Worm (Caenorhabditis elegans): Measurements from ENCODE around the gene Y50D4A.1.

The Y50D4A.1 gene

DNA sequence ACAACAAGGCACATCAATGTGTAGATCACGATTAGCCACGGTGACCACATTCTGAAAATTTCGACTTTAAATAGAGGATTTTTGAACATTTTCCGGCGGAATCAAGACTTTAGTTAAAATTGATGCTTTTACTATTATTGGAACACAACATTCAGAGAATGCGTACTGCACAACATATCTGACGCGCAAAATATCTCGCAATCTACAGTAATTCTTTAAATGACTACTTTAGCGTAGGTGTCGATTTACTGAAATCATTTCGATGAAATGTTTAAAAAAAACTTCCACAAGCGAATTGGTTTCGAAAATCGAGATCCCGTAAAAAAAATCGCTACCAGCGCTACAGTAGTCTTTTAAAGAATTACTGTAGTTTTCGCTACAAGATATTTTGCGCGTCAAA, 12.8 kb downstream of the Y50D4A.1 start, which contains the start of gene Y50D4A.10:
Gene Y50D4A.10 (minus strand): TSS at position 57 of the 400 bp plus-strand sequence.
- no peak for TF ChIP-seq zag-1 (tag; optimal IDR thresholded peaks at IDR 0.05)
- no peak for TF ChIP-seq efl-1 (optimal IDR thresholded peaks at IDR 0.05)
- peak in 1 of 2 experiments; percentile 92 for TF ChIP-seq efl-1 (GFP tag; optimal IDR thresholded peaks at IDR 0.05 in 1 of 2)

DNA sequence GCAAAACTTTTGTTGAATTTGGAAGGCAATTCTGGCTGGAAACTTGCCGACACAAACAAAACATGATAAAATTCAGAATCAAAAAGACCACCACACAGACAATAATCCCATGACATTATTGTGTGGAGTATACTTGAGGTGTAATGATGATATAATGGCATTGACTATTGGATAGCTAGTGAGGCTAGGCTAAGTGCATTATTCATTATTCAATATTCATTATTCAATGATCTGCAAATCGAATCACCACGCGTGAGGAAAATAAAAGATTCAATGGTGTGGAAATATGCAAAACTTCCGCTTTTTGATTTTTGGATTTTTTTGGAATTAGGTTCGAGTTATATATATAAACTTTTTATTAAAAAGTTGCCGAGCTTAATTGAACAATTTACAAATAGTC, 15.9 kb downstream of the Y50D4A.1 start:
- TF ChIP-seq elt-3 (tag; optimal IDR thresholded peaks at IDR 0.05): no peak
- TF ChIP-seq fkh-10 (GFP tag; optimal IDR thresholded peaks at IDR 0.05): no peak
- TF ChIP-seq nhr-76 (tag; optimal IDR thresholded peaks at IDR 0.05): no peak
- no peak for TF ChIP-seq ceh-8 (GFP tag; optimal IDR thresholded peaks at IDR 0.05)
- no peak for TF ChIP-seq C34B4.2 (tag; optimal IDR thresholded peaks at IDR 0.05)
- TF ChIP-seq nhr-20 (tag; optimal IDR thresholded peaks at IDR 0.05): no peak
- no peak for TF ChIP-seq nhr-237 (tag; optimal IDR thresholded peaks at IDR 0.05)
- TF ChIP-seq zip-4 (GFP tag; optimal IDR thresholded peaks at IDR 0.05): no peak
- no peak for TF ChIP-seq hpl-2 (GFP tag; optimal IDR thresholded peaks at IDR 0.05)
- no peak for TF ChIP-seq swsn-7 (tag; optimal IDR thresholded peaks at IDR 0.05)
- TF ChIP-seq lin-39 (tag; optimal IDR thresholded peaks at IDR 0.05): no peak
- no peak for TF ChIP-seq aha-1 (tag; optimal IDR thresholded peaks at IDR 0.05)
- no peak for TF ChIP-seq ces-1 (GFP tag; optimal IDR thresholded peaks at IDR 0.05)
- TF ChIP-seq nhr-11 (tag; optimal IDR thresholded peaks at IDR 0.05): no peak
- TF ChIP-seq elt-2 (tag; optimal IDR thresholded peaks at IDR 0.05): no peak
- TF ChIP-seq lsy-2 (tag; optimal IDR thresholded peaks at IDR 0.05): no peak

DNA sequence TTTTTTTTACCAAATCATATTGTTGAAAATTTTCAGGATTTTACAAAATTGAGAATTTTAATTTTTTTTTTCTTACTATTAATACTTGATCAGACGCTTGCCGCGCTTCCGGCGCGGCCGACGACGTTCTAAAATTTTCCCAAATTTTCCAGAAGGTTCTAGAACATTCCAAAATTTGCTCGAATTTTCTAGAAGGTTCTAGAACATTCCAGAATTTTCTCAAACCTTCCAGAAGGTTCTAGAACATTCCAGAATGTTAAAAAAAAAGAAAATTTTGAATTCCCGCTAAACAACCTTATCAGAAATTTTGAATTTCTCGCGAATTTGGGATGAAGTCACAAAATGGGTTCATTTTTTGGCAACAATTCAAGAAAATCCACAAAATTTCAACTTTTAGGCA, 18.6 kb downstream of the Y50D4A.1 start:
- TF ChIP-seq vab-15 (tag; optimal IDR thresholded peaks at IDR 0.05) (no peak), swsn-7 (tag; optimal IDR thresholded peaks at IDR 0.05) (no peak), egl-13 (tag; optimal IDR thresholded peaks at IDR 0.05) (no peak)

DNA sequence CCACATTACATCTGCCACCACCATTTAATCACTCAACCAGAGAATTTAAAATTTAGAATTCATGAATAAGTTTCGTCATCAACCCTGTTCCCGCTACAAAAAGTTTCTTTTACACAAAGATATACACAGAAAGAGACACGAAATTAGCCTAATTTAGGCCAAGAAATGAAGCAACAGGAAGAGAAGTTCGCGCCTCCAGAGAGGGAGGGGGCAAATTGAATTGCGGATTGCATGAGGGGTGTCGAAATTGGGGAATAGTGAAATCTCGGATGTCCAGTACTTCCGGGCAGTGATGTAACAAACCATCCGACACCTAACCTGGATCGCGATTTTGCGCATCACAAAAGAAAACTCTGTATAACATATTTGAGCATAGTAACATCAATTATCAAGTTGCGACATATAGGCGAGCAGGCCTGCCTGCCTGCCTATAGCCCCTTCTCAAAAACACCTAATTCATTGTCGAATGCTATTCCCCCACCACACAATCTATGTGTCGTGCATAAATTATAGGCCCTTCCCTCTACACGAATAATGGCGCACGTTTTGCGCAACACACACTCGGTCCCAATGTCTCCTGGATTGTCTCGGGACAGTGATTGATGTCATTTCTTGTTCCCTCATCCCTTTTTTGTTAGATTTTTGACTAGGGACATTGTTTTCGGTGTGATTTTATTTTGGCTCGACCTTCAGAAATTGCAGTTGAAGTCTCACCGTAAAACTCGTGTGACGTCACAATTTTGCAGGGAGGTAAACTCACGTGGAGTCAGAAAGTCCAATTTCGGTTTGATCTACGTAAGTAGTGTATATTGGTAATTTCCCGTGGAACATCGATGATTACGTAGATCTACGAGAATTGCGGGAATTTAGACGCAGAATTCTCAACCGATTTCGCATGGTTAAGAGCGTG, 20.3 kb downstream of the Y50D4A.1 start:
- TF ChIP-seq efl-1 (optimal IDR thresholded peaks at IDR 0.05) (no peak), efl-1 (GFP tag; optimal IDR thresholded peaks at IDR 0.05 in 1 of 2) (peak in 1 of 2 experiments; percentile 36), lin-14 (GFP tag; optimal IDR thresholded peaks at IDR 0.05) (peak; percentile 10), fkh-10 (GFP tag; optimal IDR thresholded peaks at IDR 0.05) (peak; percentile 36), ces-1 (GFP tag; optimal IDR thresholded peaks at IDR 0.05) (no peak)

DNA sequence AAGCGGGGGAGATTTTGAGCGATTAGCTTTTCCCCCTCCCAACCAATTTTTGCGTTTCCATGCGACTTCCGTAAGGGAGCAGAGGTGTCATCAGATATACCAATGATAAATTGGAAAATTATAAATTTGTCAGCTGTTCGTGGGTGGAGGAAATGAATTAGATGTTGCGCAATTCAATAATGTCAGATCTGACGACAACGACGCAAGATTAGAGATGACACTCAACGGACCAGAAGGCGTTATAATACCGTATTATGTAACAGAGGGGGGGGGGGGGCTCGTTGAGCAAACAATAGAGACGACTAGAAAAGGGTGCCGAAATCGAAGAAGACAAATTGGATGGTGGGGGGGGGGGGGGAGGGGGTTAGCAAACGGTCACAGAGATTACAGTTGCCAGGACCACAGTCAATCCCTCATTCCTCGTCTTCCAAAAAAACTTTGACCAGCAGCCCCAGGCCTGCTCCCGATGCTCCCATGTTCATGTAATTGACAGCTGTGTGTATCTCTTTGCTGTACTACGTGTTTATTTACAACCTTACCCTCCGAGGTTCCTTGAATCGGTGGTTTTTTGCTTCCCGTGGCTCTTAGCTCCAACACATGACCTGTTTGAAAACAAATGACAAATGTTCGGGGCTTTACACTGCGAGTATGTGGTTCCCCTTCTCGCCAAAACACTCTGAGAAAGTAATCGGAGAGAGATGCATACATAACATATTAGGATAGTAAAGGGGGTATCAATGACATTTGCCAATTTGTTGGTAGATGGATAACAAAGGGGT, 21.4 kb downstream of the Y50D4A.1 start:
- TF ChIP-seq unc-130 (tag; optimal IDR thresholded peaks at IDR 0.05) (peak; percentile 36), lin-14 (GFP tag; optimal IDR thresholded peaks at IDR 0.05) (peak; percentile 88), nhr-11 (tag; optimal IDR thresholded peaks at IDR 0.05) (no peak), nhr-12 (tag; optimal IDR thresholded peaks at IDR 0.05) (no peak), efl-1 (optimal IDR thresholded peaks at IDR 0.05) (no peak), efl-1 (GFP tag; optimal IDR thresholded peaks at IDR 0.05 in 1 of 2) (peak in 1 of 2 experiments; percentile 42), mdl-1 (tag; optimal IDR thresholded peaks at IDR 0.05) (peak in 1 of 2 experiments; percentile 27), nhr-71 (tag; optimal IDR thresholded peaks at IDR 0.05) (peak; percentile 53), nhr-19 (GFP tag; conservative IDR thresholded peaks at IDR 0.05) (peak; percentile 20; the same call in 1 of the 2 replicates), lsy-2 (tag; optimal IDR thresholded peaks at IDR 0.05) (peak in 1 of 2 experiments; percentile 36), ceh-90 (tag; optimal IDR thresholded peaks at IDR 0.05) (no peak), rnt-1 (tag; optimal IDR thresholded peaks at IDR 0.05) (peak; percentile 71)
